Worm (Caenorhabditis elegans) whole organism, L3 larva: Measurements from ENCODE around the gene Y53G8AR.1.

ENCODE experiments used
- egl-27 ChIP-seq: sonication (generic microtip); optimal IDR thresholded peaks from 4 replicates; lab custom pipeline; 2017; ENCODE audit warnings: missing biosample characterization, missing genetic modification reagents, missing genetic modification characterization
- fkh-10 ChIP-seq: sonication (generic microtip); optimal IDR thresholded peaks from 2 replicates; lab custom pipeline; 2017; ENCODE audit warnings: missing biosample characterization, missing genetic modification reagents, missing genetic modification characterization
- jun-1 ChIP-seq: fragments of 150-350 bp; optimal IDR thresholded peaks from 2 replicates; lab custom pipeline; 2014; ENCODE audit warnings: missing biosample characterization, missing genetic modification reagents, missing genetic modification characterization
- nhr-76 ChIP-seq: fragments of 150-350 bp; sonication (generic microtip); optimal IDR thresholded peaks from 5 replicates; lab custom pipeline; 2014; ENCODE audit warnings: missing biosample characterization, missing genetic modification characterization
- pha-4 ChIP-seq: fragments of 150-350 bp; optimal IDR thresholded peaks from 2 replicates; lab custom pipeline; 2014; ENCODE audit warnings: missing biosample characterization, missing genetic modification reagents, missing genetic modification characterization
- tbx-2 ChIP-seq: sonication (generic microtip); optimal IDR thresholded peaks from 2 replicates; lab custom pipeline; 2016; ENCODE audit warnings: mild to moderate bottlenecking, missing genetic modification characterization, missing compliant biosample characterization

ce11 chrIII:3346665-3347064 lies 13.8 kb downstream of the Y53G8AR.1 start:
- TF ChIP-seq egl-27 (tag; lab: Kevin White, UChicago), result no peak
- no peak for TF ChIP-seq jun-1 (tag; lab: Kevin White, UChicago)
- no peak for TF ChIP-seq nhr-76 (tag; lab: Kevin White, UChicago)
- no peak for TF ChIP-seq tbx-2 (tag; lab: Kevin White, UChicago)
- TF ChIP-seq pha-4, result no peak
- no peak for TF ChIP-seq fkh-10 (GFP tag; lab: Kevin White, UChicago)
